Worm (Caenorhabditis elegans): Measurements from ENCODE around the gene ran-5.
"Not testable (repeated sequence)": the region's sequence is repeated elsewhere in the genome, so short reads cannot be mapped to it uniquely, and the experiment has no call there.

DNA sequence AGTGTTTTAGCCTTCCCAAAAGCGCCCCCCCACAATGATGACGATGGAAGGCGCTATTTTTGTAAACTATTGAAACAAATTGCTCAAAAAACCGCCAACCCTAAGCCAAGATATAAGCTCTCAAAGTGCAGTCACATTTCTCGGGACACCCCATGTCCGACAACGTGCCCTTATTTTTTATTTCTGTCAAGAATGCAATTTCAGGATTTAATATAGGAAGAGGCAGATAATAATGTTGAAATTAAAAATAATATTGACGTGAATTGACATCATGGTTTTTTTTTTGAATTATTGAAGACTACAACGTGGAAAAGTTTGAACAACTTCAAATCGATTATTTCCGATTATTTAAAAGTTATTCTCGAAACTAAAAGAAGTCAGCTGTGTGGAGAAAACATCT is 33.9 kb upstream of the ran-5 start, which contains the start of gene ZK84.2:
- TF ChIP-seq nfya-1 (tag; optimal IDR thresholded peaks at IDR 0.05); tbx-2 (tag; optimal IDR thresholded peaks at IDR 0.05); tbx-7 (tag; optimal IDR thresholded peaks at IDR 0.05); ama-1 (optimal IDR thresholded peaks at IDR 0.05); K02D7.2 (tag; optimal IDR thresholded peaks at IDR 0.05); pha-4 (tag; optimal IDR thresholded peaks at IDR 0.05); dve-1 (tag; optimal IDR thresholded peaks at IDR 0.05); nhr-11 (tag; optimal IDR thresholded peaks at IDR 0.05); ceh-31 (tag; optimal IDR thresholded peaks at IDR 0.05); ceh-9 (tag; optimal IDR thresholded peaks at IDR 0.05); F13H6.1 (tag; optimal IDR thresholded peaks at IDR 0.05); hlh-13 (GFP tag; optimal IDR thresholded peaks at IDR 0.05); ceh-48 (tag; optimal IDR thresholded peaks at IDR 0.05): not testable (repeated sequence)

All from whole organism, late embryonic.